Fruit fly (Drosophila melanogaster) whole organism, embryonic: ENCODE data around the gene CG7879.

Experiments
- Bdp1 ChIP-seq: fragments of 200-800 bp; sonication (Bioruptor generic); optimal IDR thresholded peaks from 3 replicates; lab custom pipeline; 2016; ENCODE audit warnings: missing biosample characterization, missing genetic modification characterization
- CG3847 ChIP-seq: fragments of 200-800 bp; sonication (Bioruptor generic); IDR thresholded peaks from 2 replicates; pipeline ENCODE4 v1.3.6; 2022; ENCODE audit warnings: missing biosample characterization, missing genetic modification characterization
- CG7271 ChIP-seq: fragments of 200-800 bp; sonication (Bioruptor generic); optimal IDR thresholded peaks from 2 replicates; lab custom pipeline; 2018; ENCODE audit warnings: missing biosample characterization, mild to moderate bottlenecking, missing genetic modification characterization, moderate library complexity
- tna ChIP-seq: fragments of 200-800 bp; sonication (Bioruptor generic); IDR thresholded peaks from 2 replicates; pipeline ENCODE4 v1.3.6; 2022; ENCODE audit warnings: missing biosample characterization, missing genetic modification characterization; ENCODE audit not compliant: partially characterized antibody

DNA sequence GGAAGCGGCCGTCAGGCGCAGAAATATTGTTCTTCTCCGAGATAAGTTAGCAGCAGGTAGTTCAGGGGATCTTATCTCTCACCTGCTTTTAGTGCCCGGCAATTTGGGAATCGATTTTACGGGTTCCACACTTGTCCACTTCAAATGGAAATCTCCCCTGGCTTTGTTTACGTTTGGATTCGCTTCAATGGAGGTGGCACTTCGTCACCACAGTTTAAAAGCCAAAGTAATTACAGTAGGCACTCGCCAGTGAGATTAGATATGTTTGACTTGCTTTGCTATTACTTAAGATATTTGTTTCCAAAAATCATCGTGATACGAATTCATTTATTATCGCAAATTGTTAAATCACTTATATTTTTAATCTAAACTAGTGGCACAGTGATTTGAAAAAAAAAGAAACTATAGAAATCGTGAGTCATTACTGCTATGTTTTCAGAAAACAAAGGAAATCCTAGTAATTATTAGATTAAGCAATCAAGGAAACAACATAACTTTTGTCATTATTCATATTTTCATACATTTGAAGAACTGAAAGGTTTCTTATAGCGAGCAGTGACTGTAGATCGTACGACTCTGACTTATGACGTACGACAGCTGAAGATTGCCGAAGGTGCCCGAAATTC, 19.9 kb downstream of the CG7879 start:
- TF ChIP-seq CG3847 (GFP tag; lab: Robert Waterston, UW): peak; percentile 20; the same call in 1 of the 2 replicates
- no peak for TF ChIP-seq CG7271
- TF ChIP-seq Bdp1 (GFP tag; lab: Kevin White, UChicago): no peak
- TF ChIP-seq tna: no peak
